Fruit fly (Drosophila melanogaster): Measurements from ENCODE around the gene CG7650.

- TF ChIP-seq CG34367 (tag; optimal IDR thresholded peaks at IDR 0.05), result no peak
- no peak for TF ChIP-seq gl (tag; optimal IDR thresholded peaks at IDR 0.05)
- no peak for TF ChIP-seq CG9948 (tag; optimal IDR thresholded peaks at IDR 0.05)
- no peak for TF ChIP-seq Ets98B (GFP tag; IDR thresholded peaks at IDR 0.05)
- TF ChIP-seq CG12605 (GFP tag; IDR thresholded peaks at IDR 0.05), result no peak
- no peak for TF ChIP-seq D1 (tag; optimal IDR thresholded peaks at IDR 0.05)
- TF ChIP-seq CG8301 (tag; optimal IDR thresholded peaks at IDR 0.05), result no peak
- TF ChIP-seq fd96Ca (GFP tag; IDR thresholded peaks at IDR 0.05), result no peak
- no peak for TF ChIP-seq CG32121 (GFP tag; IDR thresholded peaks at IDR 0.05)
- no peak for TF ChIP-seq Pif1A (GFP tag; optimal IDR thresholded peaks at IDR 0.05)
- TF ChIP-seq Snoo (tag; optimal IDR thresholded peaks at IDR 0.05), result no peak
- TF ChIP-seq Pif1B (GFP tag; optimal IDR thresholded peaks at IDR 0.05), result no peak
Measured at dm6 chr3L:15616900-15617299, 6.7 kb upstream of the CG7650 start.

Data from whole organism, pupa.